Worm (Caenorhabditis elegans) whole organism, L1 larva: ENCODE results near the gene rml-3.

Experiments
- Y116A8C.19 ChIP-seq: sonication (generic microtip); optimal IDR thresholded peaks from 2 replicates; lab custom pipeline; 2016; ENCODE audit warnings: missing compliant biosample characterization, missing genetic modification characterization, borderline replicate concordance
- aly-2 ChIP-seq: fragments of 150-350 bp; optimal IDR thresholded peaks from 2 replicates; lab custom pipeline; 2014; ENCODE audit warnings: missing biosample characterization, missing genetic modification characterization
- ama-1 ChIP-seq: fragments of 150-350 bp; optimal IDR thresholded peaks from 2 replicates; lab custom pipeline; 2014
- ceh-63 ChIP-seq: fragments of 200-800 bp; sonication (Bioruptor generic); optimal IDR thresholded peaks from 2 replicates; lab custom pipeline; 2018; ENCODE audit warnings: mild to moderate bottlenecking, missing genetic modification characterization, missing compliant biosample characterization
- ceh-90 ChIP-seq: sonication (generic microtip); optimal IDR thresholded peaks from 2 replicates; lab custom pipeline; 2016; ENCODE audit warnings: missing genetic modification characterization, missing compliant biosample characterization
- ces-1 ChIP-seq: fragments of 150-350 bp; optimal IDR thresholded peaks from 2 replicates; lab custom pipeline; 2014; ENCODE audit warnings: missing biosample characterization, missing genetic modification reagents, missing genetic modification characterization
- dpl-1 ChIP-seq, 3 experiments: fragments of 150-350 bp in 2 of 3; sonication (generic microtip) in 1 of 3; optimal IDR thresholded peaks; 2 replicates each; lab custom pipeline; 2014 to 2017; ENCODE audit warnings: missing biosample characterization in 3 of 3, missing genetic modification characterization in 3 of 3, missing genetic modification reagents in 3 of 3
- dsc-1 ChIP-seq: sonication (generic microtip); optimal IDR thresholded peaks from 2 replicates; lab custom pipeline; 2016; ENCODE audit warnings: mild to moderate bottlenecking, missing genetic modification characterization, missing compliant biosample characterization
- efl-1 ChIP-seq, 4 experiments: fragments of 150-350 bp; optimal IDR thresholded peaks in 3 of 4; peaks in 1 of 4; 1 replicate in 1 of 4; 2 replicates in 3 of 4; lab custom pipeline; 2014; ENCODE audit warnings: missing biosample characterization in 2 of 4, missing genetic modification characterization in 2 of 4, missing genetic modification reagents in 2 of 4
- egl-13 ChIP-seq: sonication (generic microtip); optimal IDR thresholded peaks from 2 replicates; lab custom pipeline; 2016; ENCODE audit warnings: missing genotype, missing genetic modification reagents, missing genetic modification characterization, missing compliant biosample characterization
- elt-3 ChIP-seq, 6 experiments: fragments of 150-350 bp in 1 of 6; sonication (generic microtip); optimal IDR thresholded peaks; 2 replicates each; lab custom pipeline; 2017 to 2018; ENCODE audit warnings: missing biosample characterization in 6 of 6, missing genetic modification characterization in 6 of 6, inconsistent platforms in 1 of 6
- ets-5 ChIP-seq: fragments of 200-800 bp; sonication (Bioruptor generic); IDR thresholded peaks from 2 replicates; pipeline ENCODE4 v1.3.6; 2022; ENCODE audit warnings: missing genetic modification characterization, missing compliant biosample characterization
- fkh-10 ChIP-seq: sonication (generic microtip); optimal IDR thresholded peaks from 2 replicates; lab custom pipeline; 2017; ENCODE audit warnings: missing biosample characterization, missing genetic modification reagents, missing genetic modification characterization
- fkh-8 ChIP-seq: sonication (generic microtip); optimal IDR thresholded peaks from 2 replicates; lab custom pipeline; 2016; ENCODE audit warnings: mild to moderate bottlenecking, missing genetic modification characterization, missing compliant biosample characterization
- fos-1 ChIP-seq: fragments of 150-350 bp; optimal IDR thresholded peaks from 2 replicates; lab custom pipeline; 2014; ENCODE audit warnings: missing biosample characterization, missing genetic modification characterization
- grh-1 ChIP-seq: fragments of 200-800 bp; sonication (Bioruptor generic); IDR thresholded peaks from 2 replicates; pipeline ENCODE4 v1.3.6; 2022; ENCODE audit warnings: missing genetic modification reagents, missing genetic modification characterization, missing compliant biosample characterization
- hlh-17 ChIP-seq: fragments of 200-800 bp; sonication (Bioruptor generic); optimal IDR thresholded peaks from 2 replicates; lab custom pipeline; 2018; ENCODE audit warnings: missing genetic modification characterization, mild to moderate bottlenecking, missing compliant biosample characterization, moderate library complexity, borderline replicate concordance
- hlh-4 ChIP-seq: sonication (generic microtip); optimal IDR thresholded peaks from 2 replicates; lab custom pipeline; 2016; ENCODE audit warnings: mild to moderate bottlenecking, missing genetic modification characterization, missing compliant biosample characterization
- hpl-2 ChIP-seq: fragments of 150-350 bp; optimal IDR thresholded peaks from 2 replicates; lab custom pipeline; 2014; ENCODE audit warnings: missing biosample characterization, missing genetic modification reagents, missing genetic modification characterization
- irx-1 ChIP-seq: sonication (generic microtip); optimal IDR thresholded peaks from 2 replicates; lab custom pipeline; 2016; ENCODE audit warnings: missing genetic modification characterization, missing compliant biosample characterization
- isw-1 ChIP-seq: fragments of 200-800 bp; sonication (Bioruptor generic); IDR thresholded peaks from 2 replicates; pipeline ENCODE4 v1.3.6; 2022; ENCODE audit warnings: missing genetic modification characterization, missing compliant biosample characterization
- lin-14 ChIP-seq: fragments of 200-800 bp; sonication (Bioruptor generic); optimal IDR thresholded peaks from 2 replicates; lab custom pipeline; 2018; ENCODE audit warnings: mild to moderate bottlenecking, missing genetic modification characterization, moderate library complexity, missing compliant biosample characterization
- lin-15B ChIP-seq: fragments of 150-350 bp; sonication (generic microtip); optimal IDR thresholded peaks from 3 replicates; lab custom pipeline; 2014; ENCODE audit warnings: missing biosample characterization, missing genetic modification characterization
- lin-35 ChIP-seq, 2 experiments: fragments of 150-350 bp; optimal IDR thresholded peaks; 2 replicates each; lab custom pipeline; 2014; ENCODE audit warnings: missing biosample characterization in 2 of 2, missing genetic modification characterization in 2 of 2, missing genetic modification reagents in 2 of 2
- lin-39 ChIP-seq: fragments of 150-350 bp; optimal IDR thresholded peaks from 2 replicates; lab custom pipeline; 2014; ENCODE audit warnings: missing biosample characterization, missing genetic modification reagents, missing genetic modification characterization
- lir-3 ChIP-seq: sonication (generic microtip); optimal IDR thresholded peaks from 2 replicates; lab custom pipeline; 2016; ENCODE audit warnings: mild to moderate bottlenecking, missing genetic modification characterization, moderate library complexity, missing compliant biosample characterization; ENCODE audit not compliant: poor library complexity
- lsy-2 ChIP-seq, 2 experiments: fragments of 150-350 bp; optimal IDR thresholded peaks; 2 replicates each; lab custom pipeline; 2014; ENCODE audit warnings: missing biosample characterization in 2 of 2, missing genetic modification characterization in 2 of 2
- mab-9 ChIP-seq: fragments of 200-800 bp; sonication (Bioruptor generic); IDR thresholded peaks from 2 replicates; pipeline ENCODE4 v1.3.6; 2022; ENCODE audit warnings: missing genetic modification reagents, missing genetic modification characterization, missing compliant biosample characterization
- mdl-1 ChIP-seq, 2 experiments: fragments of 150-350 bp; optimal IDR thresholded peaks; 2 replicates each; lab custom pipeline; 2014 to 2017; ENCODE audit warnings: missing biosample characterization in 2 of 2, missing genetic modification characterization in 2 of 2, inconsistent platforms in 1 of 2
- mep-1 ChIP-seq: fragments of 150-350 bp; optimal IDR thresholded peaks from 2 replicates; lab custom pipeline; 2014; ENCODE audit warnings: missing biosample characterization, missing genetic modification characterization
- nhr-12 ChIP-seq: sonication (generic microtip); optimal IDR thresholded peaks from 2 replicates; lab custom pipeline; 2017; ENCODE audit warnings: missing biosample characterization, missing genetic modification characterization
- nhr-19 ChIP-seq: fragments of 200-800 bp; sonication (Bioruptor generic); conservative IDR thresholded peaks from 2 replicates; pipeline ENCODE4 v1.3.6; 2022; ENCODE audit warnings: missing genetic modification characterization, missing compliant biosample characterization
- nhr-20 ChIP-seq: sonication (generic microtip); optimal IDR thresholded peaks from 2 replicates; lab custom pipeline; 2016; ENCODE audit warnings: mild to moderate bottlenecking, missing genetic modification characterization, missing compliant biosample characterization
- nhr-237 ChIP-seq: fragments of 150-350 bp; optimal IDR thresholded peaks from 2 replicates; lab custom pipeline; 2014; ENCODE audit warnings: missing biosample characterization, missing genetic modification characterization
- nhr-71 ChIP-seq: sonication (generic microtip); optimal IDR thresholded peaks from 2 replicates; lab custom pipeline; 2016; ENCODE audit warnings: mild to moderate bottlenecking, missing genetic modification characterization, moderate library complexity, missing compliant biosample characterization
- nhr-76 ChIP-seq: sonication (generic microtip); optimal IDR thresholded peaks from 2 replicates; lab custom pipeline; 2017; ENCODE audit warnings: missing biosample characterization, missing genetic modification characterization
- nhr-77 ChIP-seq: fragments of 150-350 bp; optimal IDR thresholded peaks from 2 replicates; lab custom pipeline; 2014; ENCODE audit warnings: missing biosample characterization, missing genetic modification characterization
- nhr-84 ChIP-seq: sonication (generic microtip); optimal IDR thresholded peaks from 2 replicates; lab custom pipeline; 2017; ENCODE audit warnings: missing biosample characterization, missing genetic modification characterization
- nhr-90 ChIP-seq: sonication (generic microtip); optimal IDR thresholded peaks from 2 replicates; lab custom pipeline; 2016; ENCODE audit warnings: mild to moderate bottlenecking, missing genetic modification characterization, missing compliant biosample characterization; ENCODE audit not compliant: poor library complexity
- pax-3 ChIP-seq: fragments of 200-800 bp; sonication (Bioruptor generic); optimal IDR thresholded peaks from 2 replicates; lab custom pipeline; 2018; ENCODE audit warnings: mild to moderate bottlenecking, missing genetic modification characterization, moderate library complexity, missing compliant biosample characterization
- pqm-1 ChIP-seq: sonication (generic microtip); optimal IDR thresholded peaks from 3 replicates; lab custom pipeline; 2017; ENCODE audit warnings: missing biosample characterization, missing genetic modification characterization
- skn-1 ChIP-seq: fragments of 150-350 bp; optimal IDR thresholded peaks from 2 replicates; lab custom pipeline; 2014; ENCODE audit warnings: missing biosample characterization, missing genetic modification characterization
- snpc-4 ChIP-seq: fragments of 150-350 bp; optimal IDR thresholded peaks from 2 replicates; lab custom pipeline; 2014; ENCODE audit warnings: missing biosample characterization, missing genetic modification characterization
- sox-4 ChIP-seq: sonication (generic microtip); optimal IDR thresholded peaks from 2 replicates; lab custom pipeline; 2016; ENCODE audit warnings: missing genetic modification characterization, missing compliant biosample characterization
- sptf-1 ChIP-seq: fragments of 150-350 bp; optimal IDR thresholded peaks from 2 replicates; lab custom pipeline; 2014; ENCODE audit warnings: missing biosample characterization, missing genetic modification characterization
- sup-37 ChIP-seq: fragments of 200-800 bp; sonication (Bioruptor generic); optimal IDR thresholded peaks from 2 replicates; lab custom pipeline; 2018; ENCODE audit warnings: mild to moderate bottlenecking, missing genetic modification characterization, missing compliant biosample characterization
- swsn-7 ChIP-seq: sonication (generic microtip); optimal IDR thresholded peaks from 2 replicates; lab custom pipeline; 2016; ENCODE audit warnings: missing genetic modification characterization, missing compliant biosample characterization
- unc-30 ChIP-seq: sonication (generic microtip); optimal IDR thresholded peaks from 2 replicates; lab custom pipeline; 2017; ENCODE audit warnings: missing biosample characterization, missing genetic modification characterization
- unc-62 ChIP-seq: fragments of 150-350 bp; optimal IDR thresholded peaks from 2 replicates; lab custom pipeline; 2014; ENCODE audit warnings: missing biosample characterization, missing genetic modification reagents, missing genetic modification characterization
- xbp-1 ChIP-seq: sonication (generic microtip); optimal IDR thresholded peaks from 2 replicates; lab custom pipeline; 2016; ENCODE audit warnings: missing genetic modification characterization, missing compliant biosample characterization
- zag-1 ChIP-seq: fragments of 150-350 bp; optimal IDR thresholded peaks from 2 replicates; lab custom pipeline; 2014; ENCODE audit warnings: missing biosample characterization, missing genetic modification characterization
- ztf-11 ChIP-seq, 2 experiments: sonication (generic microtip); optimal IDR thresholded peaks; 2 replicates each; lab custom pipeline; 2016 to 2017; ENCODE audit warnings: missing genetic modification characterization in 2 of 2, missing biosample characterization in 1 of 2, missing compliant biosample characterization in 1 of 2

rml-3 gene

ce11 chrX:6207687-6208088 lies 31.2 kb downstream of the rml-3 start, which contains the start of gene T13C5.6 (continued):
- TF ChIP-seq pax-3 (tag; lab: Kevin White, UChicago) (peak; percentile 83), fkh-8 (tag; lab: Kevin White, UChicago) (peak; percentile 88), unc-30 (no peak), nhr-77 (tag; lab: Kevin White, UChicago) (peak; percentile 84), isw-1 (GFP tag; lab: Robert Waterston, UW) (peak; percentile 70), hlh-4 (no peak), ztf-11 (tag; optimal IDR thresholded peaks at IDR 0.05; lab: Kevin White, UChicago) (peak in 1 of 2 experiments; percentile 86), mep-1 (tag; lab: Kevin White, UChicago) (peak; percentile 90), sup-37 (GFP tag; lab: Kevin White, UChicago) (peak; percentile 60), sptf-1 (no peak), aly-2 (tag; lab: Kevin White, UChicago) (peak; percentile 42), swsn-7 (tag; lab: Kevin White, UChicago) (peak; percentile 88), irx-1 (peak; percentile 88), efl-1 (optimal IDR thresholded peaks at IDR 0.05; lab: Kevin White, UChicago) (peak; percentile 64 to 66), efl-1 (GFP tag; optimal IDR thresholded peaks at IDR 0.05 in 1 of 2; lab: Kevin White, UChicago) (peak; percentile 52 to 96), lin-35 (GFP tag; optimal IDR thresholded peaks at IDR 0.05; lab: Kevin White, UChicago) (peak; percentile 69 to 85), unc-62 (GFP tag; lab: Kevin White, UChicago) (no peak), nhr-84 (tag; lab: Kevin White, UChicago) (no peak), snpc-4 (tag; lab: Kevin White, UChicago) (peak; percentile 57), hpl-2 (peak; percentile 89), xbp-1 (tag; lab: Kevin White, UChicago) (peak; percentile 97), ama-1 (lab: Kevin White, UChicago) (no peak), lin-39 (peak; percentile 72), lsy-2 (tag; optimal IDR thresholded peaks at IDR 0.05; lab: Kevin White, UChicago) (peak; percentile 79 to 88), sox-4 (tag; lab: Kevin White, UChicago) (peak; percentile 89), lir-3 (peak; percentile 96), fkh-10 (GFP tag; lab: Kevin White, UChicago) (peak; percentile 91), lin-15B (peak; percentile 17), lin-14 (GFP tag; lab: Kevin White, UChicago) (peak; percentile 92), nhr-90 (peak; percentile 93), fos-1 (tag; lab: Kevin White, UChicago) (peak; percentile 67), nhr-12 (tag; lab: Kevin White, UChicago) (no peak), hlh-17 (GFP tag; lab: Kevin White, UChicago) (no peak), ceh-63 (GFP tag; lab: Kevin White, UChicago) (no peak), mab-9 (GFP tag; lab: Robert Waterston, UW) (peak; percentile 85), dsc-1 (peak; percentile 92), skn-1 (tag; lab: Kevin White, UChicago) (peak; percentile 86), dpl-1 (GFP tag; optimal IDR thresholded peaks at IDR 0.05; lab: Kevin White, UChicago) (peak in 2 of 3 experiments; percentile 44 to 45), nhr-237 (no peak), zag-1 (peak; percentile 0), egl-13 (tag; lab: Kevin White, UChicago) (peak; percentile 92), nhr-20 (tag; lab: Kevin White, UChicago) (peak; percentile 93), ets-5 (GFP tag; lab: Robert Waterston, UW) (no peak), elt-3 (tag; optimal IDR thresholded peaks at IDR 0.05; lab: Kevin White, UChicago) (peak in 3 of 6 experiments; percentile 10 to 61 (median 60)), nhr-71 (tag; lab: Kevin White, UChicago) (peak; percentile 92), pqm-1 (tag; lab: Kevin White, UChicago) (no peak), ces-1 (no peak), mdl-1 (tag; optimal IDR thresholded peaks at IDR 0.05; lab: Kevin White, UChicago) (peak in 1 of 2 experiments; percentile 87), Y116A8C.19 (tag; lab: Kevin White, UChicago) (peak; percentile 4), nhr-19 (GFP tag; lab: Robert Waterston, UW) (peak; percentile 88), nhr-76 (tag; lab: Kevin White, UChicago) (peak; percentile 67), ceh-90 (tag; lab: Kevin White, UChicago) (peak; percentile 81), grh-1 (GFP tag; lab: Robert Waterston, UW) (peak; percentile 59)
- TF ChIP-seq, all 84 proteins: peak for 62
